Worm (Caenorhabditis elegans) whole organism, L4 larva: Measurements from ENCODE around the gene R05A10.7.

Experiments used
- F26F4.8 ChIP-seq: fragments of 200-800 bp; sonication (Bioruptor generic); conservative IDR thresholded peaks from 2 replicates; pipeline ENCODE4 v1.3.6; 2022; ENCODE audit warnings: missing genetic modification characterization, missing compliant biosample characterization
- F37D6.2 ChIP-seq: sonication (generic microtip); optimal IDR thresholded peaks from 2 replicates; lab custom pipeline; 2016; ENCODE audit warnings: mild to moderate bottlenecking, missing genetic modification characterization, missing compliant biosample characterization
- Y105C5A.15 ChIP-seq: fragments of 200-800 bp; sonication (Bioruptor generic); IDR thresholded peaks from 2 replicates; pipeline ENCODE4 v1.3.6; 2022; ENCODE audit warnings: missing genetic modification characterization, missing compliant biosample characterization
- Y48G9A.11 ChIP-seq: fragments of 200-800 bp; sonication (Bioruptor generic); IDR thresholded peaks from 2 replicates; pipeline ENCODE4 v1.3.6; 2022; ENCODE audit warnings: missing genetic modification reagents, missing genetic modification characterization, missing compliant biosample characterization
- ZK546.5 ChIP-seq, 2 experiments: sonication (generic microtip); optimal IDR thresholded peaks; 2 replicates each; lab custom pipeline; 2017; ENCODE audit warnings: missing biosample characterization in 2 of 2, missing genetic modification characterization in 2 of 2
- attf-4 ChIP-seq: sonication (generic microtip); optimal IDR thresholded peaks from 3 replicates; lab custom pipeline; 2017; ENCODE audit warnings: missing biosample characterization, missing genetic modification characterization
- ceh-82 ChIP-seq: sonication (generic microtip); optimal IDR thresholded peaks from 2 replicates; lab custom pipeline; 2017; ENCODE audit warnings: missing biosample characterization, missing genetic modification characterization
- ctbp-1 ChIP-seq: fragments of 200-800 bp; sonication (Bioruptor generic); IDR thresholded peaks from 2 replicates; pipeline ENCODE4 v1.3.6; 2022; ENCODE audit warnings: missing genetic modification reagents, missing genetic modification characterization, missing compliant biosample characterization
- daf-12 ChIP-seq: fragments of 150-350 bp; optimal IDR thresholded peaks from 2 replicates; lab custom pipeline; 2014; ENCODE audit warnings: missing biosample characterization, missing genetic modification reagents, missing genetic modification characterization
- daf-8 ChIP-seq: fragments of 200-800 bp; sonication (Bioruptor generic); IDR thresholded peaks from 2 replicates; pipeline ENCODE4 v1.3.6; 2022; ENCODE audit warnings: missing genetic modification characterization, missing compliant biosample characterization
- dmd-8 ChIP-seq: fragments of 200-800 bp; sonication (Bioruptor generic); IDR thresholded peaks from 2 replicates; pipeline ENCODE4 v1.3.6; 2022; ENCODE audit warnings: missing genetic modification characterization, missing compliant biosample characterization
- egl-43 ChIP-seq: fragments of 200-800 bp; sonication (Bioruptor generic); IDR thresholded peaks from 2 replicates; pipeline ENCODE4 v1.3.6; 2022; ENCODE audit warnings: missing genetic modification reagents, missing genetic modification characterization, missing compliant biosample characterization
- fos-1 ChIP-seq: fragments of 150-350 bp; optimal IDR thresholded peaks from 2 replicates; lab custom pipeline; 2014; ENCODE audit warnings: missing biosample characterization, missing genetic modification characterization
- gei-8 ChIP-seq: fragments of 200-800 bp; sonication (Bioruptor generic); optimal IDR thresholded peaks from 2 replicates; lab custom pipeline; 2018; ENCODE audit warnings: mild to moderate bottlenecking, missing genetic modification characterization, missing compliant biosample characterization
- lim-7 ChIP-seq: fragments of 200-800 bp; sonication (Bioruptor generic); IDR thresholded peaks from 2 replicates; pipeline ENCODE4 v1.3.6; 2022; ENCODE audit warnings: missing genetic modification characterization, missing compliant biosample characterization
- lin-29 ChIP-seq: fragments of 200-800 bp; sonication (Bioruptor generic); IDR thresholded peaks from 2 replicates; pipeline ENCODE4 v1.3.6; 2022; ENCODE audit warnings: missing genetic modification reagents, missing genetic modification characterization, missing compliant biosample characterization
- lin-39 ChIP-seq: fragments of 150-350 bp; optimal IDR thresholded peaks from 2 replicates; lab custom pipeline; 2014; ENCODE audit warnings: missing biosample characterization, missing genetic modification reagents, missing genetic modification characterization
- lir-3 ChIP-seq: sonication (generic microtip); optimal IDR thresholded peaks from 2 replicates; lab custom pipeline; 2016; ENCODE audit warnings: mild to moderate bottlenecking, missing genetic modification characterization, missing compliant biosample characterization
- lsy-2 ChIP-seq, 2 experiments: fragments of 150-350 bp in 1 of 2; sonication (generic microtip) in 1 of 2; optimal IDR thresholded peaks; 2 replicates each; lab custom pipeline; 2014 to 2017; ENCODE audit warnings: missing biosample characterization in 2 of 2, missing genetic modification characterization in 2 of 2
- mdt-29 ChIP-seq: fragments of 200-800 bp; sonication (Bioruptor generic); IDR thresholded peaks from 2 replicates; pipeline ENCODE4 v1.3.6; 2022; ENCODE audit warnings: missing genetic modification reagents, missing genetic modification characterization, missing compliant biosample characterization
- mes-2 ChIP-seq: sonication (generic microtip); optimal IDR thresholded peaks from 2 replicates; lab custom pipeline; 2016; ENCODE audit warnings: missing genotype, mild to moderate bottlenecking, missing genetic modification characterization, missing compliant biosample characterization; ENCODE audit not compliant: poor library complexity, severe bottlenecking
- nhr-102 ChIP-seq: sonication (generic microtip); optimal IDR thresholded peaks from 2 replicates; lab custom pipeline; 2016; ENCODE audit warnings: mild to moderate bottlenecking, missing genetic modification characterization, moderate library complexity, missing compliant biosample characterization
- nhr-11 ChIP-seq: fragments of 150-350 bp; optimal IDR thresholded peaks from 2 replicates; lab custom pipeline; 2014; ENCODE audit warnings: missing biosample characterization, missing genetic modification characterization
- nhr-237 ChIP-seq: sonication (generic microtip); optimal IDR thresholded peaks from 2 replicates; lab custom pipeline; 2017; ENCODE audit warnings: missing biosample characterization, missing genetic modification characterization
- nhr-25 ChIP-seq: sonication (generic microtip); optimal IDR thresholded peaks from 2 replicates; lab custom pipeline; 2017; ENCODE audit warnings: missing genetic modification characterization, mild to moderate bottlenecking, missing compliant biosample characterization, antibody characterized with exemption, moderate library complexity, borderline replicate concordance; ENCODE audit not compliant: insufficient read depth
- nhr-76 ChIP-seq: fragments of 150-350 bp; optimal IDR thresholded peaks from 2 replicates; lab custom pipeline; 2014; ENCODE audit warnings: missing biosample characterization, missing genetic modification characterization
- unc-39 ChIP-seq: sonication (generic microtip); optimal IDR thresholded peaks from 2 replicates; lab custom pipeline; 2017; ENCODE audit warnings: missing biosample characterization, missing genetic modification characterization
- unc-62 ChIP-seq, 3 experiments: fragments of 150-350 bp in 1 of 3; sonication (generic microtip); optimal IDR thresholded peaks in 2 of 3; peaks in 1 of 3; 1 replicate in 1 of 3; 2 replicates in 2 of 3; lab custom pipeline; 2014 to 2017; ENCODE audit warnings: missing biosample characterization in 3 of 3, missing genetic modification characterization in 3 of 3, missing genetic modification reagents in 3 of 3, missing genotype in 1 of 3
- ztf-11 ChIP-seq: fragments of 150-350 bp; optimal IDR thresholded peaks from 2 replicates; lab custom pipeline; 2014; ENCODE audit warnings: missing biosample characterization, missing genetic modification characterization

Gene R05A10.7

ce11 chrIV:14162772-14163171 lies at the start of gene R05A10.7:
Gene R05A10.7, minus strand, starts transcription at chrIV:14162872.
- no peak for TF ChIP-seq Y48G9A.11 (GFP tag; lab: Robert Waterston, UW)
- TF ChIP-seq unc-62 (GFP tag; optimal IDR thresholded peaks at IDR 0.05 in 1 of 2; lab: Kevin White, UChicago), result peak in 1 of 2 experiments; percentile 6
- no peak for TF ChIP-seq unc-62 (tag; optimal IDR thresholded peaks at IDR 0.05; lab: Kevin White, UChicago)
- TF ChIP-seq, all 104 proteins: peak for 1

ce11 chrIV:14208363-14208762 lies 45.7 kb upstream of the R05A10.7 start:
- TF ChIP-seq Y105C5A.15 (peak; percentile 54; the same call in 1 of the 2 replicates), dmd-8 (GFP tag; lab: Robert Waterston, UW) (0 out of 2 replicates have a peak, but pooled peaks have one; percentile 56)

- TF ChIP-seq mdt-29 (GFP tag; lab: Robert Waterston, UW) (no peak), nhr-25 (tag; lab: Kevin White, UChicago) (no peak), egl-43 (GFP tag; lab: Robert Waterston, UW) (no peak), nhr-237 (tag; lab: Kevin White, UChicago) (no peak), ceh-82 (tag; lab: Kevin White, UChicago) (no peak), lsy-2 (tag; optimal IDR thresholded peaks at IDR 0.05; lab: Kevin White, UChicago) (no peak), daf-12 (tag; lab: Kevin White, UChicago) (no peak), ztf-11 (tag; lab: Kevin White, UChicago) (no peak), nhr-102 (tag; lab: Kevin White, UChicago) (no peak), attf-4 (tag; lab: Kevin White, UChicago) (no peak), ctbp-1 (GFP tag; lab: Robert Waterston, UW) (no peak), daf-8 (GFP tag; lab: Robert Waterston, UW) (no peak), F37D6.2 (tag; lab: Kevin White, UChicago) (no peak)
- TF ChIP-seq, all 104 proteins: peak for 0
Observed at ce11 chrIV:14203162-14203561, 40.5 kb upstream of the R05A10.7 start, which contains the start of gene F02H6.3. Gene F02H6.3, plus strand, starts transcription at chrIV:14203427.

- TF ChIP-seq ceh-82 (tag; lab: Kevin White, UChicago) (no peak), attf-4 (tag; lab: Kevin White, UChicago) (no peak), fos-1 (tag; lab: Kevin White, UChicago) (no peak), lim-7 (no peak)
Observed at ce11 chrIV:14196176-14196575, 33.5 kb upstream of the R05A10.7 start, which contains the start of gene F02H6.2. Gene F02H6.2, plus strand, starts transcription at chrIV:14196476.

- TF ChIP-seq lir-3 (tag; lab: Kevin White, UChicago) (no peak), unc-62 (GFP tag; optimal IDR thresholded peaks at IDR 0.05 in 1 of 2; lab: Kevin White, UChicago) (peak in 1 of 2 experiments; percentile 96), unc-62 (tag; optimal IDR thresholded peaks at IDR 0.05; lab: Kevin White, UChicago) (no peak)
Observed at ce11 chrIV:14194317-14194716, 31.6 kb upstream of the R05A10.7 start.

DNA sequence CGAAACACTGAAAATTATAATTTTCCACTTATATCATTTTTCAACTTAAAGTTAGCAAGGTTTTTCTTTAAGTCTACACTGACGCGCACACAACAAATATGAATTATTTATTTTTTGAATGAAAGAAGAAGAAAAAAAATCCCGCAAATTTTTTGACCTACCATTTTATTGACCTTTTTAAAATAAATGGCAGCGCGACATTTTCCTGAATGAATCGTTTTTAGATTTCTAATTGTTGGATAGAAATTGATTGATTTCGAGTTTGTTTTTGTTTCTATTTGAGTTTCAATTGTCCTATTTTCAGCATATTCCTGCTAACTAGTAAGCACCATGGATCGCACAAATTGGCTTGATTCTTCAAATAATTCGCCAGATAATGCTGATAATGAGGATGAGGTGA lies 30.5 kb upstream of the R05A10.7 start, which contains the start of gene K01G12.3:
Gene K01G12.3 (plus strand): TSS at position 301 of the 400 bp plus-strand sequence.
- no peak for TF ChIP-seq unc-39 (tag; lab: Kevin White, UChicago)
- TF ChIP-seq, all 104 proteins: peak for 0

DNA sequence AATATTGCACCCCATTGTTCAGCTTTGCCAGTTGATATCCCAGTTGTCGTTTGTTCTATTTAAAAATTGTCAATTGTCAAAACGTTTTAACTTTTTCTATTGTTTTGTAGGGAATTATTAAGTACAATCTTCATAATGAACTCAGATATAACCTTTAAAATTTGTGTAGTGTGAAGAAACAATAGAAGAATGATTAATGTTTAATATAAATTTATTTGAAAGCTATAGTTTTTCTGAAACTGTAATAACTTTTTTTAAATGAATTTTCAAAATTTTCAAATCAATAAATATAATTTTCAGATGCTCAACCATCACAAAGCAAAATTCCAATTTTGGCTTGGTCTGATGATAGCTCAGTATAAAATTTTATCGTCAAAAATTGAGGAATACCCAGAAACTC lies 29.2 kb upstream of the R05A10.7 start, which contains the start of gene K01G12.22:
Gene K01G12.22 (plus strand): TSS at position 301 of the 400 bp plus-strand sequence.
- TF ChIP-seq gei-8 (GFP tag; lab: Kevin White, UChicago) (no peak), ZK546.5 (tag; optimal IDR thresholded peaks at IDR 0.05; lab: Kevin White, UChicago) (no peak), nhr-11 (no peak), lin-29 (GFP tag; lab: Robert Waterston, UW) (no peak), lin-39 (no peak), nhr-237 (tag; lab: Kevin White, UChicago) (no peak), F26F4.8 (GFP tag; lab: Robert Waterston, UW) (no peak), nhr-76 (tag; lab: Kevin White, UChicago) (no peak), mes-2 (tag; lab: Kevin White, UChicago) (no peak)
